Fruit fly (Drosophila melanogaster) S2 (cell line): ENCODE data around the gene wrd.

Experiments used
- CG8478 ChIP-seq: fragments of >200 bp; optimal IDR thresholded peaks from 2 replicates; lab custom pipeline; 2018
- CTCF ChIP-seq, 2 experiments: fragments of >200 bp; optimal IDR thresholded peaks; 2 replicates each; lab custom pipeline; 2018

DNA sequence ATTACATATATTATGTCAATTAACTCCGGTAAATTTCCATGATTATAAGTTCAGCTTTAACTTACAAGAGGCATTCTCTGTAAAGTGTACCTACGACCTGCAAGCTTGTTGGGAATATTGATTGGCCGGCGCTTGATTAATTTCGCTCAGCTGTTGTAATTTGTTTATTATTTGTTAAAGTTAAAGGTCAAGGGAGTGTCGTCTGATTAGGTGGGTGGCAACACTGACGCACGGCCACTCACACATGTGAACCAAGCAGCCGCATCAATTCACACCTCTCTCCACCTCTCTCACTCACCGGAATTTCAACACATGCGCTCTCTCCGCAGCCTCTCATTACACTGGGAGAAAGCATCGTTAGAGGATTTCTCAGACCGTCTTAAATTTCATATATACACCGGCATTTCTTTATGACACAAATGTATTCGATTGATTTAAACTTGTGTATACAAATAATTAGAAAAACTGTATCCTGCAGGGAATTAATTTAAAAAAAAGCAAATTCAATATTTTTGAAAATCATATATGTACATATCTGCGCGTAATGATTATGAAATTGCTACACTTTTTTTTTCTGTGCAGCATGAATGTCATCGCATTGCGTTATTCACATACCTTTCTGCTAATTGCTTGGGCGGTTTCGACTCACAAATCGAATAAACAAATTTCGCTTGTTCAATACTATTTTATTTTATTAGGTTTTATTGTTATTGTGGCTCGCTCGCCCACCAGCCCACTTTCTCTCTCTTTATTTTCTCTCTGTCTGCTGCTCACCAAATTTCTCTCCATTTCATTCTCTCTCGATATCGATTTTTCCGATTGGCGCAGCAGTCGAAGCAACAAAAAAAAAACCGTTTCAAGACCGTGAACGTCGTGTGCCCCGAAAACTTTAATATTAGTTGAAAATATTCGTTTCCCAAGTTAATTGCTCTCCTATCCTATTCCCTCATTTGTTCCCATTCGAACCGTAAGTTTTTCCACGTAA, 4.7 kb downstream of the wrd start:
- TF ChIP-seq CG8478 (lab: Kevin White, UChicago) (no peak), CTCF (optimal IDR thresholded peaks at IDR 0.05; lab: Kevin White, UChicago) (no peak)
